Worm (Caenorhabditis elegans) whole organism, young adult: ENCODE measurements around the gene Y39F10A.1.
A peak's percentile ranks its signal among the peaks of the same experiment; 100 is the strongest.

Source experiments
- B0336.3 ChIP-seq: fragments of 200-800 bp; sonication (Bioruptor generic); IDR thresholded peaks from 2 replicates; pipeline ENCODE4 v1.3.6; 2022; ENCODE audit warnings: missing genetic modification characterization, missing compliant biosample characterization
- F23B12.7 ChIP-seq: sonication (generic microtip); optimal IDR thresholded peaks from 2 replicates; lab custom pipeline; 2017; ENCODE audit warnings: missing genetic modification characterization, mild to moderate bottlenecking, missing compliant biosample characterization, antibody characterized with exemption, moderate library complexity; ENCODE audit not compliant: insufficient read depth
- F57A8.1 ChIP-seq: fragments of 200-800 bp; sonication (Bioruptor generic); optimal IDR thresholded peaks from 2 replicates; lab custom pipeline; 2018; ENCODE audit warnings: mild to moderate bottlenecking, missing genetic modification characterization, moderate library complexity, missing compliant biosample characterization
- Y53G8AR.9 ChIP-seq: fragments of 200-800 bp; sonication (Bioruptor generic); conservative IDR thresholded peaks from 2 replicates; pipeline ENCODE4 v1.3.6; 2022; ENCODE audit warnings: missing genetic modification reagents, missing genetic modification characterization, missing compliant biosample characterization
- Y67H2A.10 ChIP-seq: fragments of 200-800 bp; sonication (Bioruptor generic); conservative IDR thresholded peaks from 2 replicates; pipeline ENCODE4 v1.3.6; 2022; ENCODE audit warnings: missing genetic modification reagents, missing genetic modification characterization, missing compliant biosample characterization
- ZK185.1 ChIP-seq: sonication (generic microtip); optimal IDR thresholded peaks from 2 replicates; lab custom pipeline; 2016; ENCODE audit warnings: mild to moderate bottlenecking, missing genetic modification characterization, missing compliant biosample characterization; ENCODE audit not compliant: poor library complexity, severe bottlenecking
- ama-1 ChIP-seq, 3 experiments: fragments of 150-350 bp in 1 of 3; sonication (generic microtip) in 2 of 3; optimal IDR thresholded peaks; 2 replicates each; lab custom pipeline; 2014 to 2018; ENCODE audit warnings: missing biosample characterization in 2 of 3, missing genetic modification characterization in 2 of 3, missing genetic modification reagents in 2 of 3
- aptf-3 ChIP-seq: fragments of 200-800 bp; sonication (Bioruptor generic); IDR thresholded peaks from 2 replicates; pipeline ENCODE4 v1.3.6; 2022; ENCODE audit warnings: missing genetic modification characterization, missing compliant biosample characterization
- attf-3 ChIP-seq: fragments of 200-800 bp; sonication (Bioruptor generic); conservative IDR thresholded peaks from 2 replicates; pipeline ENCODE4 v1.3.6; 2022; ENCODE audit warnings: missing genetic modification reagents, missing genetic modification characterization, missing compliant biosample characterization
- cebp-1 ChIP-seq, 2 experiments: fragments of 200-800 bp in 1 of 2; sonication (Bioruptor generic) in 1 of 2; sonication (generic microtip) in 1 of 2; IDR thresholded peaks in 1 of 2; optimal IDR thresholded peaks in 1 of 2; 2 replicates each; pipeline versions ENCODE4 v1.3.6 to Lab custom; 2017 to 2022; ENCODE audit warnings: missing compliant biosample characterization in 2 of 2, missing genetic modification characterization in 2 of 2, mild to moderate bottlenecking in 1 of 2, missing genetic modification reagents in 1 of 2, moderate library complexity in 1 of 2
- cebp-2 ChIP-seq: fragments of 200-800 bp; sonication (Bioruptor generic); IDR thresholded peaks from 2 replicates; pipeline ENCODE4 v1.3.6; 2022; ENCODE audit warnings: missing genetic modification characterization, missing compliant biosample characterization
- ceh-27 ChIP-seq: fragments of 200-800 bp; sonication (Bioruptor generic); optimal IDR thresholded peaks from 2 replicates; lab custom pipeline; 2018; ENCODE audit warnings: mild to moderate bottlenecking, missing genetic modification characterization, moderate library complexity, missing compliant biosample characterization
- ceh-58 ChIP-seq: fragments of 200-800 bp; sonication (Bioruptor generic); IDR thresholded peaks from 2 replicates; pipeline ENCODE4 v1.3.6; 2022; ENCODE audit warnings: missing genetic modification characterization, missing compliant biosample characterization
- dpff-1 ChIP-seq: sonication (generic microtip); optimal IDR thresholded peaks from 2 replicates; lab custom pipeline; 2017; ENCODE audit warnings: mild to moderate bottlenecking, missing genetic modification characterization, missing compliant biosample characterization
- egl-44 ChIP-seq: fragments of 200-800 bp; sonication (Bioruptor generic); IDR thresholded peaks from 2 replicates; pipeline ENCODE4 v1.3.6; 2022; ENCODE audit warnings: missing genetic modification reagents, missing genetic modification characterization, missing compliant biosample characterization
- him-1 ChIP-seq: sonication (generic microtip); optimal IDR thresholded peaks from 2 replicates; lab custom pipeline; 2016; ENCODE audit warnings: missing genotype, missing genetic modification reagents, missing genetic modification characterization, missing compliant biosample characterization
- hmg-1.2 ChIP-seq: fragments of 200-800 bp; sonication (Bioruptor generic); IDR thresholded peaks from 2 replicates; pipeline ENCODE4 v1.3.6; 2022; ENCODE audit warnings: missing genetic modification reagents, missing genetic modification characterization, missing compliant biosample characterization
- lin-40 ChIP-seq: sonication (generic microtip); optimal IDR thresholded peaks from 2 replicates; lab custom pipeline; 2016; ENCODE audit warnings: missing genetic modification characterization, mild to moderate bottlenecking, missing compliant biosample characterization, missing genotype, missing genetic modification reagents
- mel-28 ChIP-seq: sonication (generic microtip); optimal IDR thresholded peaks from 2 replicates; lab custom pipeline; 2016; ENCODE audit warnings: borderline replicate concordance, mild to moderate bottlenecking, missing genetic modification characterization, missing compliant biosample characterization
- mxl-1 ChIP-seq: sonication (generic microtip); optimal IDR thresholded peaks from 2 replicates; lab custom pipeline; 2016; ENCODE audit warnings: missing genetic modification characterization, missing compliant biosample characterization
- nfyb-1 ChIP-seq: fragments of 200-800 bp; sonication (Bioruptor generic); IDR thresholded peaks from 2 replicates; pipeline ENCODE4 v1.3.6; 2022; ENCODE audit warnings: missing genetic modification reagents, missing genetic modification characterization, missing compliant biosample characterization
- nhr-120 ChIP-seq: fragments of 200-800 bp; sonication (Bioruptor generic); IDR thresholded peaks from 2 replicates; pipeline ENCODE4 v1.3.6; 2022; ENCODE audit warnings: missing genetic modification characterization, missing compliant biosample characterization
- rpc-1 ChIP-seq, 2 experiments: fragments of 150-350 bp in 1 of 2; sonication (generic microtip) in 1 of 2; optimal IDR thresholded peaks; 2 replicates each; lab custom pipeline; 2014 to 2018; ENCODE audit warnings: missing biosample characterization in 1 of 2, missing genetic modification characterization in 1 of 2, missing genetic modification reagents in 1 of 2, missing genotype in 1 of 2
- sdz-38 ChIP-seq: sonication (generic microtip); optimal IDR thresholded peaks from 2 replicates; lab custom pipeline; 2016; ENCODE audit warnings: missing genotype, missing genetic modification characterization, missing compliant biosample characterization
- snpc-1.1 ChIP-seq: sonication (generic microtip); optimal IDR thresholded peaks from 2 replicates; lab custom pipeline; 2017; ENCODE audit warnings: missing genetic modification characterization, mild to moderate bottlenecking, missing compliant biosample characterization, antibody characterized with exemption, moderate library complexity, missing genotype, missing genetic modification reagents; ENCODE audit not compliant: insufficient read depth
- snpc-3.4 ChIP-seq: sonication (generic microtip); optimal IDR thresholded peaks from 2 replicates; lab custom pipeline; 2017; ENCODE audit warnings: missing genetic modification characterization, mild to moderate bottlenecking, missing compliant biosample characterization, antibody characterized with exemption, moderate library complexity, missing genotype, missing genetic modification reagents
- tbp1 ChIP-seq: fragments of 200-800 bp; sonication (Bioruptor generic); optimal IDR thresholded peaks from 2 replicates; lab custom pipeline; 2018; ENCODE audit warnings: mild to moderate bottlenecking, missing genetic modification characterization, missing compliant biosample characterization
- zfh-2 ChIP-seq: fragments of 200-800 bp; sonication (Bioruptor generic); conservative IDR thresholded peaks from 2 replicates; pipeline ENCODE4 v1.3.6; 2022; ENCODE audit warnings: missing genetic modification reagents, missing genetic modification characterization, missing compliant biosample characterization
- zim-3 ChIP-seq: sonication (generic microtip); optimal IDR thresholded peaks from 2 replicates; lab custom pipeline; 2017; ENCODE audit warnings: mild to moderate bottlenecking, missing genetic modification characterization, moderate library complexity, missing compliant biosample characterization
- ztf-18 ChIP-seq: sonication (generic microtip); optimal IDR thresholded peaks from 2 replicates; lab custom pipeline; 2016; ENCODE audit warnings: missing genotype, mild to moderate bottlenecking, missing genetic modification characterization, missing compliant biosample characterization
- ztf-22 ChIP-seq: fragments of 200-800 bp; sonication (Bioruptor generic); optimal IDR thresholded peaks from 2 replicates; lab custom pipeline; 2018; ENCODE audit warnings: mild to moderate bottlenecking, missing genetic modification characterization, moderate library complexity, missing compliant biosample characterization
- ztf-6 ChIP-seq: fragments of 200-800 bp; sonication (Bioruptor generic); IDR thresholded peaks from 2 replicates; pipeline ENCODE4 v1.3.6; 2022; ENCODE audit warnings: missing genetic modification reagents, missing genetic modification characterization, missing compliant biosample characterization

Y39F10A.1 gene

DNA sequence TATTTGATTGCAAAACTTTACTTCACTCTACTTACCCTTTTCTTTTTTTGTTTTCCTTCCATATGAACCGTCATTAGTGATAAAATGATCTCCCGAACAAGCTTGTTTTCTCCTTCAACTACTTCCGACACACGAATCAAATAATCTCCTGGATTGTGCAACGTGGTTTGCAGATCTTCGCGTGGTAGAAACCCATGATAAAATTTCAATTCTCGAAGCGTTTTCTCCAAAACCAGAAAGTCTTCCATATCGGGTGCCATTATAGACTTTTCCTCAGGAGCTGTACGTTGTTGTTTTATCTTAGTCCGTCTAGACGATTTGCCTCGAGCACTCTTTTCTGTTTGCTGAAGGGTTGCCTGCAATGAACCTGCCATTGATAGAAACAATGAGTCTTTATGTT is 22.3 kb downstream of the Y39F10A.1 start:
- no peak for TF ChIP-seq Y53G8AR.9 (GFP tag; lab: Robert Waterston, UW)
- TF ChIP-seq ZK185.1, result no peak
- TF ChIP-seq nhr-120 (GFP tag; lab: Robert Waterston, UW), result no peak
- no peak for TF ChIP-seq rpc-1 (optimal IDR thresholded peaks at IDR 0.05; lab: Kevin White, UChicago)
- TF ChIP-seq rpc-1 (tag; optimal IDR thresholded peaks at IDR 0.05; lab: Kevin White, UChicago), result no peak
- TF ChIP-seq lin-40 (tag; lab: Kevin White, UChicago), result no peak
- no peak for TF ChIP-seq ztf-22 (GFP tag; lab: Kevin White, UChicago)
- TF ChIP-seq cebp-1 (GFP tag; IDR thresholded peaks at IDR 0.05; lab: Robert Waterston, UW), result no peak
- no peak for TF ChIP-seq cebp-1 (tag; optimal IDR thresholded peaks at IDR 0.05; lab: Kevin White, UChicago)
- TF ChIP-seq zim-3 (tag; lab: Kevin White, UChicago), result no peak
- TF ChIP-seq him-1, result no peak
- TF ChIP-seq mxl-1, result no peak
- TF ChIP-seq ceh-58 (GFP tag; lab: Robert Waterston, UW), result no peak
- no peak for TF ChIP-seq tbp1 (GFP tag; lab: Kevin White, UChicago)
- no peak for TF ChIP-seq B0336.3
- TF ChIP-seq ama-1 (optimal IDR thresholded peaks at IDR 0.05; lab: Kevin White, UChicago), result no peak
- no peak for TF ChIP-seq ama-1 (GFP tag; optimal IDR thresholded peaks at IDR 0.05; lab: Kevin White, UChicago)

DNA sequence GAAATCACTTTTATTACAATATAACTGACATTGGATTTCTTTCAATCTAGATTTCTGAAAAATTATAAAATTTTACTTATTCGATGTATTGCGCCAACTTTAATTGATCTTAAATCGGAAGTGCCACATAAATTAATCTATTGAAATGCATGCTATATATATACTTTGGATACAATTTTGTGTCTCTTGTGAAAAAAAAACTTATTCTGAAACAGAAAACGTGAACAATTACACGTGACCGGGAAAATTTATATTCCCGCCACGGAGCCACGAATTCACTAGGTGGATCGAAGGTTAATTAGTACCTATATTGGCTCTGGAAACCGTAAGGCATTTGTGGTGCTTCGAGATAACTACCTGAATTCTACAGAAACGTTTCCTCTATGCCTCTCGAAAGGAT is 24.6 kb downstream of the Y39F10A.1 start, which contains the start of gene F46F5.14:
Gene F46F5.14 (plus strand): TSS at position 301 of the 400 bp plus-strand sequence.
- TF ChIP-seq F23B12.7 (tag; lab: Kevin White, UChicago) (no peak), rpc-1 (optimal IDR thresholded peaks at IDR 0.05; lab: Kevin White, UChicago) (no peak), rpc-1 (tag; optimal IDR thresholded peaks at IDR 0.05; lab: Kevin White, UChicago) (no peak), ceh-27 (no peak), cebp-2 (GFP tag; lab: Robert Waterston, UW) (no peak), mel-28 (tag; lab: Kevin White, UChicago) (no peak)

DNA sequence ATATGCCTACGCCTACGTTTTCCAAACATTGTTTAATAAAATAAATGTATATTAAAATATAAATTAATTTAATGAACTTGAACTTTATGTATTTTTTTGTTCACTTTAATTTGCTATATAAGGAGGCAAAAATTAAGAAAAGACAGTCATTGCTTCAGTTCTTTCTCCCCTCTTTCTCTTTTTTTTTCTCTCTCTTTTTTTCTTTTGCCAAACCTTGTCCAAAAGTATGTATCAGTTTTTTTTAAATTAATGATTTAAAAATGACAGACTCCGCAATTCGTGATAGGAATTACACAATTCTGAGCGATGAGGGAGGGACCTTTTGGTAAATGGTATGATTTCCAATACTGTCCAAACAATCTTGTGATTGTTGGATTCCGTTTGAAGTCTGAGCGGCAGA is 27.9 kb downstream of the Y39F10A.1 start, which contains the start of gene F46F5.13:
Gene F46F5.13 (plus strand): TSS at position 301 of the 400 bp plus-strand sequence.
- TF ChIP-seq snpc-1.1, result no peak
- TF ChIP-seq Y67H2A.10 (GFP tag; lab: Robert Waterston, UW), result no peak
- TF ChIP-seq F57A8.1 (GFP tag; lab: Kevin White, UChicago), result no peak
- no peak for TF ChIP-seq ceh-58 (GFP tag; lab: Robert Waterston, UW)
- no peak for TF ChIP-seq sdz-38
- TF ChIP-seq aptf-3 (GFP tag; lab: Robert Waterston, UW), result no peak
- TF ChIP-seq dpff-1 (tag; lab: Kevin White, UChicago), result no peak
- TF ChIP-seq mxl-1, result no peak
- no peak for TF ChIP-seq hmg-1.2
- no peak for TF ChIP-seq attf-3 (GFP tag; lab: Robert Waterston, UW)
- no peak for TF ChIP-seq ztf-6 (GFP tag; lab: Robert Waterston, UW)
- no peak for TF ChIP-seq him-1

DNA sequence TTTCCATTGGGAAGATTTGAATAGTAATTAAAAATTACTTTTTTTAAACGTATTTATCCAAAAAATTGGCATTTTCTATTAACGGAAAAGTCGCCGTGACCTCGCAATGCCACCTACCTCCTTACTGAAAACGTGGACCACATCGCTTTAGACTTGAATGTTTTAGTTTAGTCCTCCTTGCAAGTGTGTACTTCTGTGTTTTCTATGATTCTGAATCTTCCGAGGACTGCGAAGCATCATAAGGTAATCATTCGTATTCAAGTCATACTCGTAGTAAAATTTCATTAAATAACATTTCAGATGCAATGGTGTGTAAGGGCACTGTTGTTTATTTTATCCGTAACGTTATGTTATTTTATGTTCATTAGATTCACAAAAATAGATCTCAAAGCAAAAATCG is 33.3 kb downstream of the Y39F10A.1 start, which contains the start of gene F46F5.11:
Gene F46F5.11 (plus strand): TSS at position 301 of the 400 bp plus-strand sequence.
- TF ChIP-seq nfyb-1 (GFP tag; lab: Robert Waterston, UW) (no peak), egl-44 (GFP tag; lab: Robert Waterston, UW) (no peak), ztf-18 (tag; lab: Kevin White, UChicago) (no peak)

DNA sequence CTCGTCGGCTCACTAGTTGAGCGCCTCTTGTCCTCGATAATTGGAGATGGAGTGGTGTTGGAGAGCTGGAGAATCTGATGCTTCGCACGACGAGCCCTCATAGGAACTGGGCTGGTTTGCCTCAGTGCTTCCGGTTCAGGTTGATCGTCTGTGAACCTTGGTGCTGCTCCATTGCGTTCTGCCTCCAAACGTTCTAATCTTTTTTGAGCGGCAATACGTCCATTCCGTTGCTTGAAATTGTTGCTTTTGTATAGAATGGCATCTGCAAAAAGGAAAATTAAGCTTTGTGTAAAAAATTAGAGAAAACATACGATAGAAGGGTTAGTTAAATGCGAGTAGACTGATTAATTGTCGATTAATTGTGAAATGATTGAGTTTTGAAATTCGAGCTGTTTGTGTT is 37.8 kb downstream of the Y39F10A.1 start, which contains the start of gene F46F5.5:
Gene F46F5.5 (minus strand): TSS at position 101 of the 400 bp plus-strand sequence.
- TF ChIP-seq zfh-2 (peak; percentile 66; the same call in 1 of the 2 replicates), snpc-3.4 (tag; lab: Kevin White, UChicago) (no peak)
